Fruit fly (Drosophila melanogaster): Measurements from ENCODE around the gene CG15468.

Gene CG15468

dm6 chrX:4919040-4919881 lies 41.7 kb downstream of the CG15468 start (continued):
- peak; percentile 84 for TF ChIP-seq NfI (GFP tag; optimal IDR thresholded peaks at IDR 0.05)
- peak; percentile 84 for TF ChIP-seq E2f1 (GFP tag; IDR thresholded peaks at IDR 0.05)
- TF ChIP-seq Oaz (GFP tag; IDR thresholded peaks at IDR 0.05): peak; percentile 79
- TF ChIP-seq tgo (GFP tag; IDR thresholded peaks at IDR 0.05): peak; percentile 87
- peak; percentile 35 for TF ChIP-seq D19B (GFP tag; optimal IDR thresholded peaks at IDR 0.05)
- peak; percentile 87 to 90 for TF ChIP-seq dpn (GFP tag; optimal IDR thresholded peaks at IDR 0.05)
- TF ChIP-seq gcm (GFP tag; optimal IDR thresholded peaks at IDR 0.05): peak; percentile 33
- TF ChIP-seq CG12236 (GFP tag; optimal IDR thresholded peaks at IDR 0.05): peak; percentile 50
- peak; percentile 83; the same call in 2 of the 3 replicates for TF ChIP-seq CG2889 (GFP tag; IDR thresholded peaks at IDR 0.05)
- no peak for TF ChIP-seq CG6791 (GFP tag; IDR thresholded peaks at IDR 0.05; ENCODE audit: partially characterized antibody)
- TF ChIP-seq Dll (GFP tag; IDR thresholded peaks at IDR 0.05; ENCODE audit: partially characterized antibody): no peak
- peak; percentile 7 for TF ChIP-seq CG15696 (tag; optimal IDR thresholded peaks at IDR 0.05)
- no peak for TF ChIP-seq Lhr (GFP tag; optimal IDR thresholded peaks at IDR 0.05)
- TF ChIP-seq CG11504 (tag; optimal IDR thresholded peaks at IDR 0.05): peak; percentile 85
- no peak for TF ChIP-seq sna (GFP tag; IDR thresholded peaks at IDR 0.05; ENCODE audit: partially characterized antibody)
- TF ChIP-seq mirr (GFP tag; optimal IDR thresholded peaks at IDR 0.05): peak; percentile 63
- TF ChIP-seq oc (tag; optimal IDR thresholded peaks at IDR 0.05): peak; percentile 74
- TF ChIP-seq CG16863 (GFP tag; optimal IDR thresholded peaks at IDR 0.05): peak; percentile 77
- TF ChIP-seq Hey (tag; optimal IDR thresholded peaks at IDR 0.05): no peak
- TF ChIP-seq Gug (GFP tag; IDR thresholded peaks at IDR 0.05): peak; percentile 94
- no peak for TF ChIP-seq Dp (GFP tag; optimal IDR thresholded peaks at IDR 0.05)
- TF ChIP-seq dm (GFP tag; optimal IDR thresholded peaks at IDR 0.05): peak; percentile 68
- peak; percentile 75 for TF ChIP-seq Dip2 (GFP tag; IDR thresholded peaks at IDR 0.05)
- no peak for TF ChIP-seq CG10565 (GFP tag; optimal IDR thresholded peaks at IDR 0.05)
- peak; percentile 70; the same call in 1 of the 3 replicates for TF ChIP-seq otp (GFP tag; IDR thresholded peaks at IDR 0.05)
- TF ChIP-seq TFAM (GFP tag; optimal IDR thresholded peaks at IDR 0.05): no peak
- TF ChIP-seq CG2199 (GFP tag; IDR thresholded peaks at IDR 0.05): no peak
- TF ChIP-seq Awh (GFP tag; IDR thresholded peaks at IDR 0.05): peak; percentile 63
- peak; percentile 80 for TF ChIP-seq CG9876 (GFP tag; optimal IDR thresholded peaks at IDR 0.05)
- TF ChIP-seq CG7786 (GFP tag; optimal IDR thresholded peaks at IDR 0.05): peak; percentile 82
- TF ChIP-seq wdn (GFP tag; IDR thresholded peaks at IDR 0.05): peak; percentile 81
- TF ChIP-seq stc (GFP tag; IDR thresholded peaks at IDR 0.05): peak; percentile 79
- no peak for TF ChIP-seq nerfin-2 (GFP tag; IDR thresholded peaks at IDR 0.05; ENCODE audit: partially characterized antibody)
- peak; percentile 40 for TF ChIP-seq psq (GFP tag; optimal IDR thresholded peaks at IDR 0.05)
- peak; percentile 53 for TF ChIP-seq NC2β (GFP tag; optimal IDR thresholded peaks at IDR 0.05)
- peak; percentile 72 for TF ChIP-seq CG3281 (GFP tag; optimal IDR thresholded peaks at IDR 0.05)
- TF ChIP-seq cg (GFP tag; optimal IDR thresholded peaks at IDR 0.05): no peak
- peak; percentile 84 for TF ChIP-seq az2 (GFP tag; optimal IDR thresholded peaks at IDR 0.05)
- TF ChIP-seq zen (tag; optimal IDR thresholded peaks at IDR 0.05): peak; percentile 51
- peak; percentile 74 for TF ChIP-seq CG1647 (GFP tag; optimal IDR thresholded peaks at IDR 0.05)
- no peak for TF ChIP-seq CG6854 (GFP tag; optimal IDR thresholded peaks at IDR 0.05)
- TF ChIP-seq danr (GFP tag; IDR thresholded peaks at IDR 0.05): peak; percentile 82
- peak; percentile 95 for TF ChIP-seq CG12769 (tag; optimal IDR thresholded peaks at IDR 0.05)
- peak; percentile 77; the same call in 1 of the 2 replicates for TF ChIP-seq CG6272 (GFP tag; IDR thresholded peaks at IDR 0.05)
- peak; percentile 74 for TF ChIP-seq Gsc (GFP tag; IDR thresholded peaks at IDR 0.05)
- TF ChIP-seq pan (optimal IDR thresholded peaks at IDR 0.05): no peak
- peak in 1 of 2 experiments; percentile 92 for TF ChIP-seq pan (GFP tag; optimal IDR thresholded peaks at IDR 0.05 in 1 of 2, IDR thresholded peaks at IDR 0.05 in 1 of 2)
- no peak for TF ChIP-seq fd102C (GFP tag; optimal IDR thresholded peaks at IDR 0.05)
- peak; percentile 84 for TF ChIP-seq CG43689 (GFP tag; IDR thresholded peaks at IDR 0.05)

All from whole organism, embryonic.